Fruit fly (Drosophila melanogaster) whole organism, embryonic: ENCODE data around the gene ppk23.

Experiments
- Atf-2 ChIP-seq: fragments of 200-800 bp; sonication (Bioruptor generic); optimal IDR thresholded peaks from 2 replicates; lab custom pipeline; 2016; ENCODE audit warnings: missing biosample characterization, missing genetic modification characterization
- Awh ChIP-seq: fragments of 200-800 bp; sonication (Bioruptor generic); IDR thresholded peaks from 2 replicates; pipeline ENCODE4, ENCODE4 v1.3.6; 2022; ENCODE audit warnings: missing biosample characterization, missing genetic modification characterization
- BEAF-32 ChIP-seq: fragments of 200-800 bp; sonication (Bioruptor generic); optimal IDR thresholded peaks from 3 replicates; lab custom pipeline; 2017; ENCODE audit warnings: missing biosample characterization, missing genetic modification characterization, mild to moderate bottlenecking, moderate library complexity, missing genetic modification reagents
- Blimp-1 ChIP-seq: fragments of 200-800 bp; sonication (Bioruptor generic); optimal IDR thresholded peaks from 3 replicates; lab custom pipeline; 2018; ENCODE audit warnings: missing biosample characterization, missing genetic modification characterization, mild to moderate bottlenecking, moderate library complexity, missing genetic modification reagents
- CG13424 ChIP-seq: fragments of 200-800 bp; sonication (Bioruptor generic); optimal IDR thresholded peaks from 2 replicates; lab custom pipeline; 2019; ENCODE audit warnings: missing biosample characterization, mild to moderate bottlenecking, missing genetic modification characterization, moderate library complexity
- CG13894 ChIP-seq: fragments of 200-800 bp; sonication (Bioruptor generic); optimal IDR thresholded peaks from 3 replicates; lab custom pipeline; 2018; ENCODE audit warnings: missing biosample characterization, mild to moderate bottlenecking, missing genetic modification characterization, moderate library complexity
- CG14667 ChIP-seq: fragments of 200-800 bp; sonication (Bioruptor generic); IDR thresholded peaks from 2 replicates; pipeline ENCODE4 v1.3.6; 2022; ENCODE audit warnings: missing biosample characterization, missing genetic modification characterization
- CG15073 ChIP-seq: fragments of 200-800 bp; sonication (Bioruptor generic); optimal IDR thresholded peaks from 2 replicates; lab custom pipeline; 2016; ENCODE audit warnings: missing biosample characterization, missing genetic modification characterization
- CG2116 ChIP-seq: fragments of 200-800 bp; sonication (Bioruptor generic); optimal IDR thresholded peaks from 3 replicates; lab custom pipeline; 2018; ENCODE audit warnings: missing biosample characterization, mild to moderate bottlenecking, missing genetic modification characterization
- CG31365 ChIP-seq: fragments of 200-800 bp; sonication (Bioruptor generic); optimal IDR thresholded peaks from 2 replicates; lab custom pipeline; 2018; ENCODE audit warnings: missing biosample characterization, mild to moderate bottlenecking, missing genetic modification characterization
- CG32772 ChIP-seq: fragments of 200-800 bp; sonication (Bioruptor generic); IDR thresholded peaks from 2 replicates; pipeline ENCODE4 v1.3.6; 2022; ENCODE audit warnings: missing biosample characterization, missing genetic modification characterization
- CG3847 ChIP-seq: fragments of 200-800 bp; sonication (Bioruptor generic); IDR thresholded peaks from 2 replicates; pipeline ENCODE4 v1.3.6; 2022; ENCODE audit warnings: missing biosample characterization, missing genetic modification characterization
- CG3995 ChIP-seq: fragments of 200-800 bp; sonication (Bioruptor generic); optimal IDR thresholded peaks from 3 replicates; lab custom pipeline; 2016; ENCODE audit warnings: missing biosample characterization, missing genetic modification characterization
- CG4617 ChIP-seq: fragments of 200-800 bp; sonication (Bioruptor generic); optimal IDR thresholded peaks from 3 replicates; lab custom pipeline; 2016; ENCODE audit warnings: missing biosample characterization, missing genetic modification characterization, borderline replicate concordance
- CG6254 ChIP-seq: fragments of 200-800 bp; sonication (Bioruptor generic); optimal IDR thresholded peaks from 3 replicates; lab custom pipeline; 2017; ENCODE audit warnings: mild to moderate bottlenecking, missing biosample characterization, missing genetic modification reagents, missing genetic modification characterization
- CG6813 ChIP-seq: fragments of 200-800 bp; sonication (Bioruptor generic); optimal IDR thresholded peaks from 2 replicates; lab custom pipeline; 2017; ENCODE audit warnings: missing biosample characterization, missing genetic modification characterization, mild to moderate bottlenecking, moderate library complexity, missing genetic modification reagents
- CG7357 ChIP-seq: fragments of 200-800 bp; sonication (Bioruptor generic); IDR thresholded peaks from 3 replicates; pipeline ENCODE4 v1.3.6; 2022; ENCODE audit warnings: missing biosample characterization, missing genetic modification characterization
- CG7987 ChIP-seq: fragments of 200-800 bp; sonication (Bioruptor generic); optimal IDR thresholded peaks from 2 replicates; lab custom pipeline; 2018; ENCODE audit warnings: missing biosample characterization, mild to moderate bottlenecking, missing genetic modification characterization, moderate library complexity
- CG8089 ChIP-seq: fragments of 200-800 bp; sonication (Bioruptor generic); optimal IDR thresholded peaks from 3 replicates; lab custom pipeline; 2016; ENCODE audit warnings: missing biosample characterization, missing genetic modification characterization
- CG8359 ChIP-seq: fragments of 200-800 bp; sonication (Bioruptor generic); optimal IDR thresholded peaks from 2 replicates; lab custom pipeline; 2017; ENCODE audit warnings: missing biosample characterization, mild to moderate bottlenecking, missing genetic modification characterization, borderline replicate concordance
- CG9876 ChIP-seq: fragments of 200-800 bp; sonication (Bioruptor generic); optimal IDR thresholded peaks from 2 replicates; lab custom pipeline; 2016; ENCODE audit warnings: missing biosample characterization, missing genetic modification characterization
- D19A ChIP-seq: fragments of 200-800 bp; optimal IDR thresholded peaks from 3 replicates; lab custom pipeline; 2019; ENCODE audit warnings: missing biosample characterization, mild to moderate bottlenecking, missing genetic modification characterization, moderate library complexity
- ERR ChIP-seq: fragments of 200-800 bp; sonication (Bioruptor generic); optimal IDR thresholded peaks from 2 replicates; lab custom pipeline; 2016; ENCODE audit warnings: missing biosample characterization, missing genetic modification characterization
- GATAe ChIP-seq: fragments of 200-800 bp; sonication (Bioruptor generic); conservative IDR thresholded peaks from 2 replicates; pipeline ENCODE4 v1.3.6; 2022; ENCODE audit warnings: missing biosample characterization, missing genetic modification characterization
- HLH3B ChIP-seq: fragments of 200-800 bp; sonication (Bioruptor generic); IDR thresholded peaks from 2 replicates; pipeline ENCODE4 v1.3.6; 2022; ENCODE audit warnings: missing biosample characterization, missing genetic modification characterization
- Hey ChIP-seq: fragments of 200-800 bp; sonication (Bioruptor generic); optimal IDR thresholded peaks from 3 replicates; lab custom pipeline; 2018; ENCODE audit warnings: missing biosample characterization, mild to moderate bottlenecking, missing genetic modification characterization
- HmgZ ChIP-seq: fragments of 200-800 bp; sonication (Bioruptor generic); optimal IDR thresholded peaks from 2 replicates; lab custom pipeline; 2018; ENCODE audit warnings: missing biosample characterization, mild to moderate bottlenecking, missing genetic modification characterization
- Lim3 ChIP-seq: fragments of 200-800 bp; sonication (Bioruptor generic); IDR thresholded peaks from 2 replicates; pipeline ENCODE4 v1.3.6; 2022; ENCODE audit warnings: missing biosample characterization, missing genetic modification characterization
- NC2α ChIP-seq: fragments of 200-800 bp; sonication (Bioruptor generic); optimal IDR thresholded peaks from 2 replicates; lab custom pipeline; 2016; ENCODE audit warnings: missing biosample characterization, missing genetic modification characterization
- Nf-YB ChIP-seq: fragments of 200-800 bp; sonication (Bioruptor generic); optimal IDR thresholded peaks from 3 replicates; lab custom pipeline; 2019; ENCODE audit warnings: missing biosample characterization, mild to moderate bottlenecking, missing genetic modification characterization, moderate library complexity
- Optix ChIP-seq: fragments of 200-800 bp; sonication (Bioruptor generic); IDR thresholded peaks from 3 replicates; pipeline ENCODE4 v1.3.6; 2022; ENCODE audit warnings: missing biosample characterization, missing genetic modification characterization
- Six4 ChIP-seq: fragments of 200-800 bp; sonication (Bioruptor generic); optimal IDR thresholded peaks from 2 replicates; lab custom pipeline; 2016; ENCODE audit warnings: missing biosample characterization, missing genetic modification characterization
- Sry-β ChIP-seq: fragments of 200-800 bp; sonication (Bioruptor generic); optimal IDR thresholded peaks from 2 replicates; lab custom pipeline; 2018; ENCODE audit warnings: missing biosample characterization, mild to moderate bottlenecking, missing genetic modification characterization, moderate library complexity
- Taf1 ChIP-seq: fragments of 200-800 bp; sonication (Bioruptor generic); IDR thresholded peaks from 2 replicates; pipeline ENCODE4 v1.3.6; 2022; ENCODE audit warnings: missing biosample characterization, missing genetic modification characterization
- Tbp ChIP-seq: fragments of >200 bp; optimal IDR thresholded peaks from 2 replicates; lab custom pipeline; 2018; ENCODE audit warnings: missing biosample characterization, missing genetic modification characterization
- Xrp1 ChIP-seq: fragments of 200-800 bp; sonication (Bioruptor generic); IDR thresholded peaks from 2 replicates; pipeline ENCODE4 v1.3.6; 2022; ENCODE audit warnings: missing biosample characterization, missing genetic modification characterization
- ac ChIP-seq: fragments of 200-800 bp; sonication (Bioruptor generic); optimal IDR thresholded peaks from 3 replicates; lab custom pipeline; 2017; ENCODE audit warnings: missing biosample characterization, mild to moderate bottlenecking, missing genetic modification characterization
- caup ChIP-seq: fragments of 200-800 bp; sonication (Bioruptor generic); optimal IDR thresholded peaks from 3 replicates; lab custom pipeline; 2017; ENCODE audit warnings: missing biosample characterization, mild to moderate bottlenecking, missing genetic modification characterization, moderate library complexity; ENCODE audit not compliant: severe bottlenecking
- dan ChIP-seq: fragments of 200-800 bp; sonication (Bioruptor generic); IDR thresholded peaks from 2 replicates; pipeline ENCODE4 v1.3.6; 2022; ENCODE audit warnings: missing biosample characterization, missing genetic modification characterization
- dmrt99B ChIP-seq: fragments of 200-800 bp; sonication (Bioruptor generic); optimal IDR thresholded peaks from 2 replicates; lab custom pipeline; 2018; ENCODE audit warnings: missing biosample characterization, mild to moderate bottlenecking, missing genetic modification characterization, moderate library complexity
- gfzf ChIP-seq: fragments of 200-800 bp; sonication (Bioruptor generic); optimal IDR thresholded peaks from 2 replicates; lab custom pipeline; 2016; ENCODE audit warnings: missing biosample characterization, mild to moderate bottlenecking, missing genetic modification characterization, moderate library complexity
- inv ChIP-seq: fragments of 200-800 bp; sonication (Bioruptor generic); IDR thresholded peaks from 2 replicates; pipeline ENCODE4 v1.3.6; 2022; ENCODE audit warnings: missing biosample characterization, missing genetic modification characterization; ENCODE audit not compliant: partially characterized antibody
- jing ChIP-seq: fragments of 200-800 bp; sonication (Bioruptor generic); optimal IDR thresholded peaks from 2 replicates; lab custom pipeline; 2018; ENCODE audit warnings: missing biosample characterization, mild to moderate bottlenecking, missing genetic modification characterization
- kay ChIP-seq: fragments of 200-800 bp; sonication (Bioruptor generic); optimal IDR thresholded peaks from 2 replicates; lab custom pipeline; 2016; ENCODE audit warnings: missing biosample characterization, missing genetic modification characterization
- nmo ChIP-seq: fragments of 200-800 bp; sonication (Bioruptor generic); optimal IDR thresholded peaks from 2 replicates; lab custom pipeline; 2018; ENCODE audit warnings: missing biosample characterization, mild to moderate bottlenecking, missing genetic modification characterization, moderate library complexity
- pfk ChIP-seq: fragments of 200-800 bp; sonication (Bioruptor generic); optimal IDR thresholded peaks from 2 replicates; lab custom pipeline; 2018; ENCODE audit warnings: missing biosample characterization, mild to moderate bottlenecking, missing genetic modification characterization, moderate library complexity
- seq ChIP-seq: fragments of 200-800 bp; sonication (Bioruptor generic); IDR thresholded peaks from 2 replicates; pipeline ENCODE4 v1.3.6; 2022; ENCODE audit warnings: missing biosample characterization, missing genetic modification characterization
- wdn ChIP-seq: fragments of 200-800 bp; sonication (Bioruptor generic); IDR thresholded peaks from 2 replicates; pipeline ENCODE4 v1.3.6; 2022; ENCODE audit warnings: missing biosample characterization, missing genetic modification characterization
- zf30C ChIP-seq: fragments of 200-800 bp; sonication (Bioruptor generic); optimal IDR thresholded peaks from 3 replicates; lab custom pipeline; 2018; ENCODE audit warnings: missing biosample characterization, mild to moderate bottlenecking, missing genetic modification characterization

ppk23 gene

dm6 chrX:17531549-17532131 is 37.4 kb downstream of the ppk23 start (continued):
- TF ChIP-seq zf30C (GFP tag; lab: Kevin White, UChicago) (no peak), pfk (GFP tag; lab: Kevin White, UChicago) (no peak), gfzf (GFP tag; lab: Kevin White, UChicago) (no peak), Awh (GFP tag; lab: Robert Waterston, UW) (peak; percentile 70), GATAe (GFP tag; lab: Robert Waterston, UW) (0 out of 2 replicates have a peak, but pooled peaks have one; percentile 22), CG13424 (peak; percentile 3), BEAF-32 (GFP tag; lab: Kevin White, UChicago) (peak; percentile 2), Sry-β (GFP tag; lab: Kevin White, UChicago) (no peak), CG6813 (GFP tag; lab: Kevin White, UChicago) (peak; percentile 18), CG31365 (tag; lab: Kevin White, UChicago) (no peak), Xrp1 (GFP tag; lab: Robert Waterston, UW) (peak; percentile 27; the same call in 1 of the 2 replicates), dan (0 out of 2 replicates have a peak, but pooled peaks have one; percentile 33), Lim3 (GFP tag; lab: Robert Waterston, UW) (0 out of 2 replicates have a peak, but pooled peaks have one; percentile 40), HLH3B (GFP tag; lab: Robert Waterston, UW) (peak; percentile 61; the same call in 1 of the 2 replicates), CG3847 (GFP tag; lab: Robert Waterston, UW) (peak; percentile 76), inv (GFP tag; lab: Robert Waterston, UW) (no peak), Six4 (GFP tag; lab: Kevin White, UChicago) (peak; percentile 8), CG8089 (GFP tag; lab: Kevin White, UChicago) (peak; percentile 72), CG3995 (GFP tag; lab: Kevin White, UChicago) (no peak), CG6254 (GFP tag; lab: Kevin White, UChicago) (no peak), CG32772 (GFP tag; lab: Robert Waterston, UW) (peak; percentile 77), CG4617 (peak; percentile 19), Hey (tag; lab: Kevin White, UChicago) (no peak), Taf1 (peak; percentile 85), CG14667 (GFP tag; lab: Robert Waterston, UW) (peak; percentile 86), CG8359 (GFP tag; lab: Kevin White, UChicago) (peak; percentile 29), kay (no peak), CG7357 (GFP tag; lab: Robert Waterston, UW) (peak; percentile 63; the same call in 2 of the 3 replicates), ERR (no peak), Nf-YB (no peak), Tbp (GFP tag; lab: Kevin White, UChicago) (no peak), CG2116 (GFP tag; lab: Kevin White, UChicago) (peak; percentile 40), nmo (GFP tag; lab: Kevin White, UChicago) (peak; percentile 51), HmgZ (tag; lab: Kevin White, UChicago) (peak; percentile 43), Atf-2 (GFP tag; lab: Kevin White, UChicago) (peak; percentile 25), seq (GFP tag; lab: Robert Waterston, UW) (no peak), caup (GFP tag; lab: Kevin White, UChicago) (peak; percentile 62), CG9876 (GFP tag; lab: Kevin White, UChicago) (peak; percentile 60), Blimp-1 (peak; percentile 8), dmrt99B (peak; percentile 49), CG7987 (GFP tag; lab: Kevin White, UChicago) (peak; percentile 72), CG13894 (tag; lab: Kevin White, UChicago) (peak; percentile 90), wdn (GFP tag; lab: Robert Waterston, UW) (no peak), jing (GFP tag; lab: Kevin White, UChicago) (peak; percentile 38), ac (GFP tag; lab: Kevin White, UChicago) (no peak), D19A (tag; lab: Kevin White, UChicago) (peak; percentile 2), NC2α (GFP tag; lab: Kevin White, UChicago) (peak; percentile 27), CG15073 (peak; percentile 48), Optix (GFP tag; lab: Robert Waterston, UW) (peak; percentile 77)
